Worm (Caenorhabditis elegans) whole organism, young adult: ENCODE measurements around the gene gldi-8.

ENCODE experiments used
- C06A6.2 ChIP-seq: fragments of 200-800 bp; sonication (Bioruptor generic); conservative IDR thresholded peaks from 2 replicates; pipeline ENCODE4 v1.3.6; 2022; ENCODE audit warnings: missing genetic modification characterization, missing compliant biosample characterization
- F22D6.2 ChIP-seq: sonication (generic microtip); optimal IDR thresholded peaks from 2 replicates; lab custom pipeline; 2016; ENCODE audit warnings: mild to moderate bottlenecking, missing genetic modification characterization, missing compliant biosample characterization
- F49E8.2 ChIP-seq: sonication (generic microtip); optimal IDR thresholded peaks from 3 replicates; lab custom pipeline; 2017; ENCODE audit warnings: missing genetic modification characterization, mild to moderate bottlenecking, missing compliant biosample characterization, antibody characterized with exemption, moderate library complexity; ENCODE audit not compliant: insufficient read depth
- F52B5.7 ChIP-seq: sonication (generic microtip); optimal IDR thresholded peaks from 2 replicates; lab custom pipeline; 2016; ENCODE audit warnings: mild to moderate bottlenecking, missing genetic modification characterization, missing compliant biosample characterization
- F57C9.4 ChIP-seq: sonication (generic microtip); optimal IDR thresholded peaks from 2 replicates; lab custom pipeline; 2017; ENCODE audit warnings: mild to moderate bottlenecking, missing genetic modification characterization, missing compliant biosample characterization
- K11D2.4 ChIP-seq: fragments of 200-800 bp; sonication (Bioruptor generic); IDR thresholded peaks from 2 replicates; pipeline ENCODE4 v1.3.6; 2022; ENCODE audit warnings: missing genetic modification reagents, missing genetic modification characterization, missing compliant biosample characterization
- Y53F4B.3 ChIP-seq: fragments of 200-800 bp; sonication (Bioruptor generic); IDR thresholded peaks from 2 replicates; pipeline ENCODE4 v1.3.6; 2022; ENCODE audit warnings: missing genetic modification reagents, missing genetic modification characterization, missing compliant biosample characterization
- Y67H2A.10 ChIP-seq: fragments of 200-800 bp; sonication (Bioruptor generic); conservative IDR thresholded peaks from 2 replicates; pipeline ENCODE4 v1.3.6; 2022; ENCODE audit warnings: missing genetic modification reagents, missing genetic modification characterization, missing compliant biosample characterization
- Y95B8A.8 ChIP-seq: fragments of 200-800 bp; sonication (Bioruptor generic); IDR thresholded peaks from 2 replicates; pipeline ENCODE4 v1.3.6; 2022; ENCODE audit warnings: missing genetic modification reagents, missing genetic modification characterization, missing compliant biosample characterization
- ZK185.1 ChIP-seq: sonication (generic microtip); optimal IDR thresholded peaks from 2 replicates; lab custom pipeline; 2016; ENCODE audit warnings: mild to moderate bottlenecking, missing genetic modification characterization, missing compliant biosample characterization; ENCODE audit not compliant: poor library complexity, severe bottlenecking
- akir-1 ChIP-seq: fragments of 200-800 bp; sonication (Bioruptor generic); optimal IDR thresholded peaks from 2 replicates; lab custom pipeline; 2018; ENCODE audit warnings: mild to moderate bottlenecking, missing genetic modification characterization, moderate library complexity, missing compliant biosample characterization
- atf-7 ChIP-seq: sonication (generic microtip); optimal IDR thresholded peaks from 2 replicates; lab custom pipeline; 2017; ENCODE audit warnings: mild to moderate bottlenecking, missing genetic modification characterization, missing compliant biosample characterization
- athp-1 ChIP-seq: sonication (generic microtip); optimal IDR thresholded peaks from 2 replicates; lab custom pipeline; 2017; ENCODE audit warnings: mild to moderate bottlenecking, missing genetic modification characterization, missing compliant biosample characterization
- attf-3 ChIP-seq: fragments of 200-800 bp; sonication (Bioruptor generic); conservative IDR thresholded peaks from 2 replicates; pipeline ENCODE4 v1.3.6; 2022; ENCODE audit warnings: missing genetic modification reagents, missing genetic modification characterization, missing compliant biosample characterization
- attf-5 ChIP-seq: fragments of 200-800 bp; sonication (Bioruptor generic); optimal IDR thresholded peaks from 2 replicates; lab custom pipeline; 2018; ENCODE audit warnings: mild to moderate bottlenecking, missing genetic modification characterization, missing compliant biosample characterization
- attf-6 ChIP-seq: fragments of 200-800 bp; sonication (Bioruptor generic); IDR thresholded peaks from 2 replicates; pipeline ENCODE4 v1.3.6; 2022; ENCODE audit warnings: missing genetic modification reagents, missing genetic modification characterization, missing compliant biosample characterization
- cebp-1 ChIP-seq, 2 experiments: fragments of 200-800 bp in 1 of 2; sonication (Bioruptor generic) in 1 of 2; sonication (generic microtip) in 1 of 2; IDR thresholded peaks in 1 of 2; optimal IDR thresholded peaks in 1 of 2; 2 replicates each; pipeline versions ENCODE4 v1.3.6 to Lab custom; 2017 to 2022; ENCODE audit warnings: missing compliant biosample characterization in 2 of 2, missing genetic modification characterization in 2 of 2, mild to moderate bottlenecking in 1 of 2, missing genetic modification reagents in 1 of 2, moderate library complexity in 1 of 2
- ceh-100 ChIP-seq: fragments of 200-800 bp; sonication (Bioruptor generic); IDR thresholded peaks from 2 replicates; pipeline ENCODE4 v1.3.6; 2022; ENCODE audit warnings: missing genetic modification reagents, missing genetic modification characterization, missing compliant biosample characterization
- chd-7 ChIP-seq: sonication (generic microtip); optimal IDR thresholded peaks from 2 replicates; lab custom pipeline; 2016; ENCODE audit warnings: mild to moderate bottlenecking, missing genetic modification characterization, moderate library complexity, missing compliant biosample characterization
- dpl-1 ChIP-seq: fragments of 150-350 bp; optimal IDR thresholded peaks from 2 replicates; lab custom pipeline; 2014; ENCODE audit warnings: missing biosample characterization, missing genetic modification reagents, missing genetic modification characterization
- egl-44 ChIP-seq: fragments of 200-800 bp; sonication (Bioruptor generic); IDR thresholded peaks from 2 replicates; pipeline ENCODE4 v1.3.6; 2022; ENCODE audit warnings: missing genetic modification reagents, missing genetic modification characterization, missing compliant biosample characterization
- egrh-3 ChIP-seq: fragments of 200-800 bp; sonication (Bioruptor generic); IDR thresholded peaks from 2 replicates; pipeline ENCODE4 v1.3.6; 2022; ENCODE audit warnings: missing genetic modification reagents, missing genetic modification characterization, missing compliant biosample characterization
- ekl-4 ChIP-seq: fragments of 200-800 bp; sonication (Bioruptor generic); IDR thresholded peaks from 2 replicates; pipeline ENCODE4 v1.3.6; 2022; ENCODE audit warnings: missing genetic modification reagents, missing genetic modification characterization, missing compliant biosample characterization
- ets-4 ChIP-seq: fragments of 200-800 bp; sonication (Bioruptor generic); optimal IDR thresholded peaks from 2 replicates; lab custom pipeline; 2018; ENCODE audit warnings: mild to moderate bottlenecking, missing genetic modification characterization, missing compliant biosample characterization
- hlh-12 ChIP-seq: sonication (generic microtip); optimal IDR thresholded peaks from 2 replicates; lab custom pipeline; 2016; ENCODE audit warnings: missing genetic modification characterization, missing compliant biosample characterization
- let-526 ChIP-seq: fragments of 200-800 bp; sonication (Bioruptor generic); IDR thresholded peaks from 2 replicates; pipeline ENCODE4 v1.3.6; 2022; ENCODE audit warnings: missing genetic modification reagents, missing genetic modification characterization, missing compliant biosample characterization
- let-607 ChIP-seq, 2 experiments: fragments of 200-800 bp in 1 of 2; sonication (Bioruptor generic) in 1 of 2; sonication (generic microtip) in 1 of 2; optimal IDR thresholded peaks; 2 replicates each; lab custom pipeline; 2016 to 2018; ENCODE audit warnings: mild to moderate bottlenecking in 2 of 2, missing compliant biosample characterization in 2 of 2, missing genetic modification characterization in 2 of 2, moderate library complexity in 2 of 2, missing genotype in 1 of 2
- lin-26 ChIP-seq: fragments of 200-800 bp; sonication (Bioruptor generic); IDR thresholded peaks from 2 replicates; pipeline ENCODE4 v1.3.6; 2022; ENCODE audit warnings: missing genetic modification reagents, missing genetic modification characterization, missing compliant biosample characterization
- lin-54 ChIP-seq: fragments of 200-800 bp; sonication (Bioruptor generic); optimal IDR thresholded peaks from 2 replicates; lab custom pipeline; 2018; ENCODE audit warnings: mild to moderate bottlenecking, missing genetic modification characterization, missing compliant biosample characterization
- lir-1 ChIP-seq: fragments of 200-800 bp; sonication (Bioruptor generic); conservative IDR thresholded peaks from 2 replicates; pipeline ENCODE4 v1.3.6; 2022; ENCODE audit warnings: missing genetic modification reagents, missing genetic modification characterization, missing compliant biosample characterization
- lsy-27 ChIP-seq: sonication (generic microtip); optimal IDR thresholded peaks from 2 replicates; lab custom pipeline; 2017; ENCODE audit warnings: missing genetic modification characterization, mild to moderate bottlenecking, missing compliant biosample characterization, antibody characterized with exemption, missing genotype, borderline replicate concordance; ENCODE audit not compliant: insufficient read depth
- madf-3 ChIP-seq: fragments of 200-800 bp; sonication (Bioruptor generic); IDR thresholded peaks from 2 replicates; pipeline ENCODE4 v1.3.6; 2022; ENCODE audit warnings: missing genetic modification reagents, missing genetic modification characterization, missing compliant biosample characterization
- mcd-1 ChIP-seq: fragments of 200-800 bp; sonication (Bioruptor generic); IDR thresholded peaks from 2 replicates; pipeline ENCODE4 v1.3.6; 2022; ENCODE audit warnings: missing genetic modification reagents, missing genetic modification characterization, missing compliant biosample characterization
- mes-4 ChIP-seq: sonication (generic microtip); optimal IDR thresholded peaks from 2 replicates; lab custom pipeline; 2016; ENCODE audit warnings: missing genotype, missing genetic modification characterization, missing compliant biosample characterization
- mxl-1 ChIP-seq: sonication (generic microtip); optimal IDR thresholded peaks from 2 replicates; lab custom pipeline; 2016; ENCODE audit warnings: missing genetic modification characterization, missing compliant biosample characterization
- nfya-2 ChIP-seq: fragments of 200-800 bp; sonication (Bioruptor generic); IDR thresholded peaks from 2 replicates; pipeline ENCODE4 v1.3.6; 2022; ENCODE audit warnings: missing genetic modification reagents, missing genetic modification characterization, missing compliant biosample characterization
- nfyb-1 ChIP-seq: fragments of 200-800 bp; sonication (Bioruptor generic); IDR thresholded peaks from 2 replicates; pipeline ENCODE4 v1.3.6; 2022; ENCODE audit warnings: missing genetic modification reagents, missing genetic modification characterization, missing compliant biosample characterization
- nhr-179 ChIP-seq: sonication (generic microtip); optimal IDR thresholded peaks from 2 replicates; lab custom pipeline; 2016; ENCODE audit warnings: mild to moderate bottlenecking, missing genetic modification characterization, missing compliant biosample characterization
- nhr-90 ChIP-seq: sonication (generic microtip); optimal IDR thresholded peaks from 2 replicates; lab custom pipeline; 2016; ENCODE audit warnings: missing genotype, mild to moderate bottlenecking, missing genetic modification characterization, missing compliant biosample characterization
- pbrm-1 ChIP-seq: fragments of 200-800 bp; sonication (Bioruptor generic); IDR thresholded peaks from 2 replicates; pipeline ENCODE4 v1.3.6; 2022; ENCODE audit warnings: missing genetic modification reagents, missing genetic modification characterization, missing compliant biosample characterization
- repo-1 ChIP-seq: sonication (generic microtip); optimal IDR thresholded peaks from 2 replicates; lab custom pipeline; 2017; ENCODE audit warnings: mild to moderate bottlenecking, missing genetic modification characterization, missing compliant biosample characterization
- sdz-38 ChIP-seq: sonication (generic microtip); optimal IDR thresholded peaks from 2 replicates; lab custom pipeline; 2016; ENCODE audit warnings: missing genotype, missing genetic modification characterization, missing compliant biosample characterization
- sea-2 ChIP-seq: fragments of 200-800 bp; sonication (Bioruptor generic); IDR thresholded peaks from 2 replicates; pipeline ENCODE4 v1.3.6; 2022; ENCODE audit warnings: missing genetic modification characterization, missing compliant biosample characterization
- tlf-1 ChIP-seq: fragments of 200-800 bp; sonication (Bioruptor generic); optimal IDR thresholded peaks from 2 replicates; lab custom pipeline; 2018; ENCODE audit warnings: mild to moderate bottlenecking, missing genetic modification characterization, missing compliant biosample characterization
- ztf-22 ChIP-seq: fragments of 200-800 bp; sonication (Bioruptor generic); optimal IDR thresholded peaks from 2 replicates; lab custom pipeline; 2018; ENCODE audit warnings: mild to moderate bottlenecking, missing genetic modification characterization, moderate library complexity, missing compliant biosample characterization
- ztf-26 ChIP-seq: sonication (generic microtip); optimal IDR thresholded peaks from 2 replicates; lab custom pipeline; 2017; ENCODE audit warnings: missing genetic modification characterization, missing compliant biosample characterization
- ztf-28 ChIP-seq: fragments of 200-800 bp; sonication (Bioruptor generic); IDR thresholded peaks from 2 replicates; pipeline ENCODE4 v1.3.6; 2022; ENCODE audit warnings: missing genetic modification reagents, missing genetic modification characterization, missing compliant biosample characterization
- ztf-3 ChIP-seq: fragments of 200-800 bp; sonication (Bioruptor generic); optimal IDR thresholded peaks from 2 replicates; lab custom pipeline; 2018; ENCODE audit warnings: mild to moderate bottlenecking, missing genetic modification characterization, missing compliant biosample characterization

Gene gldi-8

ce11 chrIII:12549657-12550056 is 49.9 kb downstream of the gldi-8 start (continued):
- TF ChIP-seq let-607 (tag; optimal IDR thresholded peaks at IDR 0.05; lab: Kevin White, UChicago) (peak in 1 of 2 experiments; percentile 2), ztf-3 (GFP tag; lab: Kevin White, UChicago) (peak; percentile 48), dpl-1 (GFP tag; lab: Kevin White, UChicago) (no peak), F52B5.7 (tag; lab: Kevin White, UChicago) (no peak), nhr-90 (tag; lab: Kevin White, UChicago) (no peak), chd-7 (peak; percentile 73), ets-4 (peak; percentile 47), ztf-26 (tag; lab: Kevin White, UChicago) (peak; percentile 94), nfya-2 (GFP tag; lab: Robert Waterston, UW) (no peak), C06A6.2 (GFP tag; lab: Robert Waterston, UW) (peak; percentile 69), lin-26 (GFP tag; lab: Robert Waterston, UW) (peak; percentile 52; the same call in 1 of the 2 replicates), let-526 (GFP tag; lab: Robert Waterston, UW) (0 out of 2 replicates have a peak, but pooled peaks have one; percentile 16), madf-3 (no peak), nfyb-1 (GFP tag; lab: Robert Waterston, UW) (peak; percentile 56; the same call in 1 of the 2 replicates), ekl-4 (GFP tag; lab: Robert Waterston, UW) (peak; percentile 59; the same call in 1 of the 2 replicates), Y53F4B.3 (GFP tag; lab: Robert Waterston, UW) (no peak), attf-3 (GFP tag; lab: Robert Waterston, UW) (no peak), lsy-27 (tag; lab: Kevin White, UChicago) (no peak), ceh-100 (GFP tag; lab: Robert Waterston, UW) (no peak), hlh-12 (tag; lab: Kevin White, UChicago) (no peak), nhr-179 (tag; lab: Kevin White, UChicago) (no peak), mcd-1 (GFP tag; lab: Robert Waterston, UW) (peak; percentile 59), attf-5 (GFP tag; lab: Kevin White, UChicago) (peak; percentile 87), sea-2 (GFP tag; lab: Robert Waterston, UW) (no peak), mes-4 (tag; lab: Kevin White, UChicago) (no peak), egrh-3 (GFP tag; lab: Robert Waterston, UW) (peak; percentile 75), Y95B8A.8 (GFP tag; lab: Robert Waterston, UW) (no peak), cebp-1 (GFP tag; IDR thresholded peaks at IDR 0.05; lab: Robert Waterston, UW) (no peak), cebp-1 (tag; optimal IDR thresholded peaks at IDR 0.05; lab: Kevin White, UChicago) (peak; percentile 77), F22D6.2 (no peak), K11D2.4 (GFP tag; lab: Robert Waterston, UW) (no peak), repo-1 (peak; percentile 66), lir-1 (GFP tag; lab: Robert Waterston, UW) (no peak), pbrm-1 (GFP tag; lab: Robert Waterston, UW) (peak; percentile 57; the same call in 1 of the 2 replicates), ztf-22 (GFP tag; lab: Kevin White, UChicago) (peak; percentile 79), akir-1 (GFP tag; lab: Kevin White, UChicago) (no peak), Y67H2A.10 (no peak), F57C9.4 (tag; lab: Kevin White, UChicago) (no peak), lin-54 (GFP tag; lab: Kevin White, UChicago) (peak; percentile 45), atf-7 (tag; lab: Kevin White, UChicago) (peak; percentile 90), athp-1 (tag; lab: Kevin White, UChicago) (no peak), egl-44 (GFP tag; lab: Robert Waterston, UW) (no peak), tlf-1 (GFP tag; lab: Kevin White, UChicago) (peak; percentile 73), ztf-28 (GFP tag; lab: Robert Waterston, UW) (no peak), sdz-38 (tag; lab: Kevin White, UChicago) (no peak), attf-6 (GFP tag; lab: Robert Waterston, UW) (no peak), F49E8.2 (tag; lab: Kevin White, UChicago) (no peak), ZK185.1 (tag; lab: Kevin White, UChicago) (peak; percentile 33), mxl-1 (tag; lab: Kevin White, UChicago) (no peak)
